Worm (Caenorhabditis elegans): ENCODE measurements around the gene F13H8.2.

- TF ChIP-seq egl-27 (tag; optimal IDR thresholded peaks at IDR 0.05), result no peak
- TF ChIP-seq nhr-12 (tag; optimal IDR thresholded peaks at IDR 0.05), result no peak
- no peak for TF ChIP-seq aly-2 (tag; optimal IDR thresholded peaks at IDR 0.05)
- no peak for TF ChIP-seq lsy-2 (tag; optimal IDR thresholded peaks at IDR 0.05)
- no peak for TF ChIP-seq unc-62 (GFP tag; optimal IDR thresholded peaks at IDR 0.05)
- TF ChIP-seq lin-39 (tag; optimal IDR thresholded peaks at IDR 0.05), result no peak
Measured at ce11 chrII:6247011-6247410, 23.2 kb upstream of the F13H8.2 start, which contains the start of gene T24H7.2.
